Fruit fly (Drosophila melanogaster): ENCODE measurements around the gene ntc.

Gene ntc

dm6 chr3L:3826541-3826940 is 20.3 kb upstream of the ntc start (continued):
- no peak for TF ChIP-seq Eip74EF (GFP tag; optimal IDR thresholded peaks at IDR 0.05)
- no peak for TF ChIP-seq CG1647 (GFP tag; optimal IDR thresholded peaks at IDR 0.05)
- peak; percentile 61 for TF ChIP-seq CG12769 (tag; optimal IDR thresholded peaks at IDR 0.05)
- no peak for TF ChIP-seq fu2 (GFP tag; optimal IDR thresholded peaks at IDR 0.05)
- no peak for TF ChIP-seq cg (GFP tag; optimal IDR thresholded peaks at IDR 0.05)
- peak; percentile 85 for TF ChIP-seq Dek (tag; optimal IDR thresholded peaks at IDR 0.05)
- TF ChIP-seq aop (GFP tag; IDR thresholded peaks at IDR 0.05), result no peak
- TF ChIP-seq inv (GFP tag; IDR thresholded peaks at IDR 0.05; ENCODE audit: partially characterized antibody), result no peak
- no peak for TF ChIP-seq CG8944 (GFP tag; optimal IDR thresholded peaks at IDR 0.05)
- peak; percentile 61; the same call in 2 of the 3 replicates for TF ChIP-seq zfh1 (GFP tag; IDR thresholded peaks at IDR 0.05)
- peak; percentile 69 for TF ChIP-seq CG14667 (GFP tag; IDR thresholded peaks at IDR 0.05)
- TF ChIP-seq chinmo (GFP tag; IDR thresholded peaks at IDR 0.05; ENCODE audit: partially characterized antibody), result 0 out of 4 replicates have a peak, but pooled peaks have one; percentile 34
- no peak for TF ChIP-seq CG9609 (GFP tag; optimal IDR thresholded peaks at IDR 0.05)
- TF ChIP-seq CG31365 (tag; optimal IDR thresholded peaks at IDR 0.05), result no peak
- TF ChIP-seq CG8388 (GFP tag; optimal IDR thresholded peaks at IDR 0.05), result peak; percentile 83
- TF ChIP-seq CG18619 (GFP tag; optimal IDR thresholded peaks at IDR 0.05), result peak; percentile 80
- peak; percentile 77; the same call in 1 of the 2 replicates for TF ChIP-seq Drgx (GFP tag; IDR thresholded peaks at IDR 0.05)
- peak; percentile 84 for TF ChIP-seq dmrt99B (tag; optimal IDR thresholded peaks at IDR 0.05)
- TF ChIP-seq ase (GFP tag; IDR thresholded peaks at IDR 0.05), result peak; percentile 65; the same call in 2 of the 3 replicates
- TF ChIP-seq bbx (GFP tag; IDR thresholded peaks at IDR 0.05; ENCODE audit: partially characterized antibody), result no peak
- TF ChIP-seq CG15479 (GFP tag; optimal IDR thresholded peaks at IDR 0.05), result no peak
- TF ChIP-seq Pdp1 (GFP tag; optimal IDR thresholded peaks at IDR 0.05), result peak in 1 of 2 experiments; percentile 34
- TF ChIP-seq repo (GFP tag; optimal IDR thresholded peaks at IDR 0.05), result no peak
- TF ChIP-seq Chrac-16 (GFP tag; optimal IDR thresholded peaks at IDR 0.05), result peak; percentile 29
- peak; percentile 62 for TF ChIP-seq CG12219 (GFP tag; optimal IDR thresholded peaks at IDR 0.05)
- TF ChIP-seq Ssrp (tag; optimal IDR thresholded peaks at IDR 0.05), result peak; percentile 78
- TF ChIP-seq PHDP (tag; optimal IDR thresholded peaks at IDR 0.05), result peak; percentile 90
- TF ChIP-seq Optix (GFP tag; IDR thresholded peaks at IDR 0.05), result peak; percentile 50; the same call in 1 of the 3 replicates
- peak in 1 of 2 experiments; percentile 62 for TF ChIP-seq dpn (GFP tag; optimal IDR thresholded peaks at IDR 0.05)
- no peak for TF ChIP-seq maf-S (GFP tag; optimal IDR thresholded peaks at IDR 0.05)
- peak; percentile 5 for TF ChIP-seq fd64A (GFP tag; optimal IDR thresholded peaks at IDR 0.05)
- TF ChIP-seq trem (tag; optimal IDR thresholded peaks at IDR 0.05), result peak; percentile 58
- TF ChIP-seq h (optimal IDR thresholded peaks at IDR 0.05), result no peak
- no peak for TF ChIP-seq CG13624 (GFP tag; optimal IDR thresholded peaks at IDR 0.05)
- peak; percentile 93 for TF ChIP-seq slbo (GFP tag; IDR thresholded peaks at IDR 0.05)
- TF ChIP-seq CG12659 (GFP tag; optimal IDR thresholded peaks at IDR 0.05), result peak; percentile 84
- no peak for TF ChIP-seq nau (GFP tag; optimal IDR thresholded peaks at IDR 0.05)
- TF ChIP-seq fd102C (GFP tag; optimal IDR thresholded peaks at IDR 0.05), result no peak
- no peak for TF ChIP-seq vfl (GFP tag; optimal IDR thresholded peaks at IDR 0.05)
- TF ChIP-seq CG6175 (GFP tag; IDR thresholded peaks at IDR 0.05), result no peak
- TF ChIP-seq CG9437 (GFP tag; optimal IDR thresholded peaks at IDR 0.05), result peak; percentile 61
- TF ChIP-seq seq (GFP tag; IDR thresholded peaks at IDR 0.05), result peak; percentile 66
- peak; percentile 50 for TF ChIP-seq CG4404 (GFP tag; IDR thresholded peaks at IDR 0.05)
- peak; percentile 53 for TF ChIP-seq Six4 (GFP tag; optimal IDR thresholded peaks at IDR 0.05)
- peak; percentile 23 for TF ChIP-seq bab2 (GFP tag; optimal IDR thresholded peaks at IDR 0.05)
- peak; percentile 70; the same call in 2 of the 3 replicates for TF ChIP-seq CG11456 (GFP tag; IDR thresholded peaks at IDR 0.05)
- no peak for TF ChIP-seq ham (GFP tag; IDR thresholded peaks at IDR 0.05)
- TF ChIP-seq CG1603 (tag; optimal IDR thresholded peaks at IDR 0.05), result no peak
- TF ChIP-seq tgo (GFP tag; IDR thresholded peaks at IDR 0.05), result peak; percentile 85
- TF ChIP-seq gcm (GFP tag; optimal IDR thresholded peaks at IDR 0.05), result no peak
- TF ChIP-seq org-1 (GFP tag; optimal IDR thresholded peaks at IDR 0.05), result peak; percentile 75
